Worm (Caenorhabditis elegans): ENCODE measurements around the gene rab-21.
A peak's percentile ranks its signal among the peaks of the same experiment; 100 is the strongest.

rab-21 gene

DNA sequence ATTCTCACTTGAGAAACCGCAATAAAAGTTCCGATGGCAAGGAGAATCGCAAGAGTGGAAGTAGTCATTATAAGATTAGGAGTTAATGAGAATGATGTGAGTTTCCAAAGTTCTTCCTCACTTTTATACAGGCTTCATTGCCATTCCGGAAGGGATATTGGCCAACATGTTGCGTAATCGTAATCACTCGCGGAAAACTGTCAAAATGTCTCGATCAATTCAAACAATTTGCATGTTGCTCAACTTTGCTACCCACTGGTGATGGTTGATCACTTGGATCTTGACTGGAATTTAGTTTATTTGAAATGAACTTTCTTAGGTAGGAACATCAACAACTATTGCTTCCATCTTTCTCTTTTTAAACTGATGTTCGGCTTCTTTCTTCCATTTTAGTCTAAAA lies 22.6 kb upstream of the rab-21 start, which contains the start of gene idpb-4:
Gene idpb-4 (minus strand): TSS at position 101 of the 400 bp plus-strand sequence.
- TF ChIP-seq efl-1 (optimal IDR thresholded peaks at IDR 0.05), result no peak
- TF ChIP-seq efl-1 (GFP tag; optimal IDR thresholded peaks at IDR 0.05 in 1 of 2), result peak in 1 of 2 experiments; percentile 24
- no peak for TF ChIP-seq nhr-76 (tag; optimal IDR thresholded peaks at IDR 0.05)

DNA sequence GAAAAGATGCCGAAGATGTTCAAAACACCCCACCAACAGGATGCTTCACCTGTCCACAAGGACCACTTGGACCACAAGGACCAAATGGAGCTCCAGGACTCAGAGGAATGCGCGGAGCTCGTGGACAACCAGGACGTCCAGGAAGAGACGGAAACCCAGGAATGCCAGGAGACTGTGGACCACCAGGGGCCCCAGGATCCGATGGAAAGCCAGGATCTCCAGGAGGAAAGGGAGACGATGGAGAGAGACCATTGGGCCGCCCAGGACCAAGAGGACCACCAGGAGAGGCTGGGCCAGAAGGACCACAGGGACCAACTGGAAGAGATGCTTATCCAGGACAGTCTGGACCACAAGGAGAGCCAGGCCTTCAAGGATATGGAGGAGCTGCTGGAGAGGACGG lies 18.8 kb upstream of the rab-21 start:
- TF ChIP-seq elt-3 (tag; optimal IDR thresholded peaks at IDR 0.05), result no peak

- no peak for TF ChIP-seq zip-4 (GFP tag; optimal IDR thresholded peaks at IDR 0.05)
- no peak for TF ChIP-seq nhr-90 (tag; optimal IDR thresholded peaks at IDR 0.05; ENCODE audit: poor library complexity)
- TF ChIP-seq xbp-1 (tag; optimal IDR thresholded peaks at IDR 0.05), result no peak
- peak; percentile 50 for TF ChIP-seq blmp-1 (tag; optimal IDR thresholded peaks at IDR 0.05)
- no peak for TF ChIP-seq lin-14 (GFP tag; optimal IDR thresholded peaks at IDR 0.05)
- TF ChIP-seq unc-130 (tag; optimal IDR thresholded peaks at IDR 0.05), result no peak
Measured at ce11 chrII:8732339-8733100, 17.7 kb upstream of the rab-21 start, which contains the start of gene rol-6. TSS of gene rol-6 (plus strand) at chrII:8733050.

ce11 chrII:8731736-8732229 lies 17.0 kb upstream of the rab-21 start:
- TF ChIP-seq ceh-90 (tag; optimal IDR thresholded peaks at IDR 0.05) (no peak), blmp-1 (tag; optimal IDR thresholded peaks at IDR 0.05) (peak; percentile 89)

DNA sequence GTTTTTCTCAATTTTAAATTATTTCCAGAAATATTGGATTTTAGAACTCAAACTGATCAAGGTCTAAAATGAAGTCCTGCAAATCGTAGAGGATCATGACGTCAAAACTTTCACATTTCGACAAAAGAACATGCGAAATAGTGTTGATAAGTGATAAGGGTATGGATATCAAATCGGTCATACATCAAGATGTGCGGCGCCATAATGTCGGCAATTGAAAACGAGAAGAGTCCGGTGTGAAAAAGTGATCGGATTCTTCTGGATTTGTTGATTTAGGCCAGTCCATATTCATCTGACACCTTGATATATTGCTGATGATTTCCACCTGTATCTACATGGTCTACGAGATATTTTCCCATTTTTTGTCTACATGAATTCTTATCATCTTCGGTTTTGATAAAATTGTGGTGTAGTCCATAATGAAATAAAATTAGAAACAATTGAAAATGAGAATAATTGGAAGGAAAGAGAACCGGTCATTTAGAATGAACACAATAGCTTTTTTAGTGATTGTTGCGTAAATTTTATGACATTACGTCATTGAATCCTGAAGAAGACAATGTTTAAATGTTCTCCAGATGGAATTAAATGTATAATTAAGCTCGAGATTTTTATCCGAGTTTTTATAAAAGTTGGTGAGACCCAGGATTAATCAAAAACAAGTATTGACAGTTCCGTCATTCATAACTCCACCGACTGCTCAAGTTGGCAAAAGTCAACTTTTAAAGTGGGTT lies 16.3 kb upstream of the rab-21 start:
- TF ChIP-seq elt-3 (tag; optimal IDR thresholded peaks at IDR 0.05) (peak in 1 of 6 experiments; percentile 87), sox-4 (tag; optimal IDR thresholded peaks at IDR 0.05) (no peak), efl-1 (optimal IDR thresholded peaks at IDR 0.05) (no peak), efl-1 (GFP tag; optimal IDR thresholded peaks at IDR 0.05 in 1 of 2) (peak in 1 of 2 experiments; percentile 27), blmp-1 (tag; optimal IDR thresholded peaks at IDR 0.05) (peak; percentile 96)

ce11 chrII:8730281-8730680 lies 15.5 kb upstream of the rab-21 start:
- TF ChIP-seq rnt-1 (tag; optimal IDR thresholded peaks at IDR 0.05) (peak; percentile 32), blmp-1 (tag; optimal IDR thresholded peaks at IDR 0.05) (peak; percentile 93), nhr-71 (tag; optimal IDR thresholded peaks at IDR 0.05) (no peak), C16A3.4 (tag; optimal IDR thresholded peaks at IDR 0.05) (no peak), mep-1 (tag; optimal IDR thresholded peaks at IDR 0.05) (no peak), nhr-90 (tag; optimal IDR thresholded peaks at IDR 0.05; ENCODE audit: poor library complexity) (no peak), tlp-1 (tag; optimal IDR thresholded peaks at IDR 0.05) (no peak), tbx-2 (tag; optimal IDR thresholded peaks at IDR 0.05) (no peak), dsc-1 (tag; optimal IDR thresholded peaks at IDR 0.05) (no peak), swsn-7 (tag; optimal IDR thresholded peaks at IDR 0.05) (no peak), lir-3 (tag; optimal IDR thresholded peaks at IDR 0.05; ENCODE audit: poor library complexity) (no peak), efl-1 (optimal IDR thresholded peaks at IDR 0.05) (no peak), efl-1 (GFP tag; optimal IDR thresholded peaks at IDR 0.05 in 1 of 2) (no peak), lin-39 (tag; optimal IDR thresholded peaks at IDR 0.05) (no peak), lsy-2 (tag; optimal IDR thresholded peaks at IDR 0.05) (no peak), nhr-47 (tag; optimal IDR thresholded peaks at IDR 0.05) (no peak), C04F5.9 (tag; optimal IDR thresholded peaks at IDR 0.05) (no peak), Y116A8C.19 (tag; optimal IDR thresholded peaks at IDR 0.05; ENCODE audit: borderline replicate concordance) (no peak), F16B12.6 (tag; optimal IDR thresholded peaks at IDR 0.05) (no peak), jun-1 (tag; optimal IDR thresholded peaks at IDR 0.05) (no peak), nhr-84 (tag; optimal IDR thresholded peaks at IDR 0.05) (no peak), lin-14 (GFP tag; optimal IDR thresholded peaks at IDR 0.05) (peak; percentile 23), egl-13 (tag; optimal IDR thresholded peaks at IDR 0.05) (no peak), elt-3 (tag; optimal IDR thresholded peaks at IDR 0.05) (peak in 1 of 6 experiments; percentile 46)

All from whole organism, L1 larva.